Worm (Caenorhabditis elegans) whole organism, early embryonic: Measurements from ENCODE around the gene exos-4.1.

ENCODE experiments used
- aly-1 ChIP-seq: sonication (generic microtip); optimal IDR thresholded peaks from 2 replicates; lab custom pipeline; 2016; ENCODE audit warnings: missing genetic modification characterization, missing compliant biosample characterization
- ama-1 ChIP-seq: fragments of 150-350 bp; optimal IDR thresholded peaks from 2 replicates; lab custom pipeline; 2014
- ceh-13 ChIP-seq: fragments of 200-800 bp; sonication (Bioruptor generic); optimal IDR thresholded peaks from 2 replicates; lab custom pipeline; 2018; ENCODE audit warnings: mild to moderate bottlenecking, missing genetic modification characterization, missing compliant biosample characterization
- ceh-36 ChIP-seq: sonication (generic microtip); optimal IDR thresholded peaks from 2 replicates; lab custom pipeline; 2016; ENCODE audit warnings: missing genetic modification characterization, inconsistent platforms, missing compliant biosample characterization
- ets-7 ChIP-seq: sonication (generic microtip); optimal IDR thresholded peaks from 2 replicates; lab custom pipeline; 2016; ENCODE audit warnings: missing genotype, missing genetic modification characterization, missing compliant biosample characterization
- hnd-1 ChIP-seq: sonication (generic microtip); optimal IDR thresholded peaks from 2 replicates; lab custom pipeline; 2016; ENCODE audit warnings: missing genetic modification characterization, missing compliant biosample characterization
- tbx-11 ChIP-seq: fragments of 200-800 bp; sonication (Bioruptor generic); IDR thresholded peaks from 2 replicates; pipeline ENCODE4 v1.3.6; 2022; ENCODE audit warnings: missing genetic modification characterization, missing compliant biosample characterization
- tbx-37 ChIP-seq: fragments of 200-800 bp; sonication (Bioruptor generic); conservative IDR thresholded peaks from 2 replicates; pipeline ENCODE4 v1.3.6; 2022; ENCODE audit warnings: missing genetic modification reagents, missing genetic modification characterization, missing compliant biosample characterization
- tra-4 ChIP-seq: sonication (generic microtip); optimal IDR thresholded peaks from 2 replicates; lab custom pipeline; 2017; ENCODE audit warnings: missing genetic modification characterization, missing compliant biosample characterization

ce11 chrIV:13052568-13052967 is 46.2 kb upstream of the exos-4.1 start, which contains the start of gene F49E11.7:
- no peak for TF ChIP-seq ama-1 (lab: Kevin White, UChicago)
- no peak for TF ChIP-seq tbx-11 (GFP tag; lab: Robert Waterston, UW)
- TF ChIP-seq ceh-36: no peak
- no peak for TF ChIP-seq aly-1 (tag; lab: Kevin White, UChicago)
- no peak for TF ChIP-seq ceh-13 (GFP tag; lab: Kevin White, UChicago)
- no peak for TF ChIP-seq hnd-1 (tag; lab: Kevin White, UChicago)
- no peak for TF ChIP-seq ets-7
- TF ChIP-seq tbx-37: no peak
- TF ChIP-seq tra-4 (tag; lab: Kevin White, UChicago): no peak
